Worm (Caenorhabditis elegans) whole organism, young adult: ENCODE data around the gene pqn-83.

Experiments
- B0019.2 ChIP-seq: fragments of 200-800 bp; sonication (Bioruptor generic); conservative IDR thresholded peaks from 2 replicates; pipeline ENCODE4 v1.3.6; 2022; ENCODE audit warnings: missing genetic modification reagents, missing genetic modification characterization, missing compliant biosample characterization
- F23B12.7 ChIP-seq: sonication (generic microtip); optimal IDR thresholded peaks from 2 replicates; lab custom pipeline; 2017; ENCODE audit warnings: missing genetic modification characterization, mild to moderate bottlenecking, missing compliant biosample characterization, antibody characterized with exemption, moderate library complexity; ENCODE audit not compliant: insufficient read depth
- F33H1.4 ChIP-seq: fragments of 200-800 bp; sonication (Bioruptor generic); IDR thresholded peaks from 2 replicates; pipeline ENCODE4 v1.3.6; 2022; ENCODE audit warnings: missing genetic modification reagents, missing genetic modification characterization, missing compliant biosample characterization
- F52B5.7 ChIP-seq: sonication (generic microtip); optimal IDR thresholded peaks from 2 replicates; lab custom pipeline; 2016; ENCODE audit warnings: mild to moderate bottlenecking, missing genetic modification characterization, missing compliant biosample characterization
- K12H6.12 ChIP-seq: fragments of 200-800 bp; sonication (Bioruptor generic); optimal IDR thresholded peaks from 2 replicates; lab custom pipeline; 2018; ENCODE audit warnings: mild to moderate bottlenecking, missing genetic modification characterization, missing compliant biosample characterization
- Y53G8AR.9 ChIP-seq: fragments of 200-800 bp; sonication (Bioruptor generic); conservative IDR thresholded peaks from 2 replicates; pipeline ENCODE4 v1.3.6; 2022; ENCODE audit warnings: missing genetic modification reagents, missing genetic modification characterization, missing compliant biosample characterization
- ZK185.1 ChIP-seq: sonication (generic microtip); optimal IDR thresholded peaks from 2 replicates; lab custom pipeline; 2016; ENCODE audit warnings: mild to moderate bottlenecking, missing genetic modification characterization, missing compliant biosample characterization; ENCODE audit not compliant: poor library complexity, severe bottlenecking
- attf-3 ChIP-seq: fragments of 200-800 bp; sonication (Bioruptor generic); conservative IDR thresholded peaks from 2 replicates; pipeline ENCODE4 v1.3.6; 2022; ENCODE audit warnings: missing genetic modification reagents, missing genetic modification characterization, missing compliant biosample characterization
- bed-2 ChIP-seq: fragments of 200-800 bp; sonication (Bioruptor generic); IDR thresholded peaks from 2 replicates; pipeline ENCODE4 v1.3.6; 2022; ENCODE audit warnings: missing genetic modification reagents, missing genetic modification characterization, missing compliant biosample characterization
- ccch-3 ChIP-seq: fragments of 200-800 bp; sonication (Bioruptor generic); optimal IDR thresholded peaks from 2 replicates; lab custom pipeline; 2018; ENCODE audit warnings: mild to moderate bottlenecking, missing genetic modification characterization, missing compliant biosample characterization
- cebp-1 ChIP-seq, 2 experiments: fragments of 200-800 bp in 1 of 2; sonication (Bioruptor generic) in 1 of 2; sonication (generic microtip) in 1 of 2; IDR thresholded peaks in 1 of 2; optimal IDR thresholded peaks in 1 of 2; 2 replicates each; pipeline versions ENCODE4 v1.3.6 to Lab custom; 2017 to 2022; ENCODE audit warnings: missing compliant biosample characterization in 2 of 2, missing genetic modification characterization in 2 of 2, mild to moderate bottlenecking in 1 of 2, missing genetic modification reagents in 1 of 2, moderate library complexity in 1 of 2
- ceh-100 ChIP-seq: fragments of 200-800 bp; sonication (Bioruptor generic); IDR thresholded peaks from 2 replicates; pipeline ENCODE4 v1.3.6; 2022; ENCODE audit warnings: missing genetic modification reagents, missing genetic modification characterization, missing compliant biosample characterization
- ceh-27 ChIP-seq: fragments of 200-800 bp; sonication (Bioruptor generic); optimal IDR thresholded peaks from 2 replicates; lab custom pipeline; 2018; ENCODE audit warnings: mild to moderate bottlenecking, missing genetic modification characterization, moderate library complexity, missing compliant biosample characterization
- ceh-58 ChIP-seq: fragments of 200-800 bp; sonication (Bioruptor generic); IDR thresholded peaks from 2 replicates; pipeline ENCODE4 v1.3.6; 2022; ENCODE audit warnings: missing genetic modification characterization, missing compliant biosample characterization
- ceh-79 ChIP-seq: sonication (generic microtip); optimal IDR thresholded peaks from 2 replicates; lab custom pipeline; 2017; ENCODE audit warnings: mild to moderate bottlenecking, missing genetic modification characterization, missing compliant biosample characterization
- chd-7 ChIP-seq: sonication (generic microtip); optimal IDR thresholded peaks from 2 replicates; lab custom pipeline; 2016; ENCODE audit warnings: mild to moderate bottlenecking, missing genetic modification characterization, moderate library complexity, missing compliant biosample characterization
- egl-18 ChIP-seq: fragments of 200-800 bp; sonication (Bioruptor generic); IDR thresholded peaks from 2 replicates; pipeline ENCODE4 v1.3.6; 2022; ENCODE audit warnings: missing genetic modification reagents, missing genetic modification characterization, missing compliant biosample characterization
- egl-44 ChIP-seq: fragments of 200-800 bp; sonication (Bioruptor generic); IDR thresholded peaks from 2 replicates; pipeline ENCODE4 v1.3.6; 2022; ENCODE audit warnings: missing genetic modification reagents, missing genetic modification characterization, missing compliant biosample characterization
- ekl-4 ChIP-seq: fragments of 200-800 bp; sonication (Bioruptor generic); IDR thresholded peaks from 2 replicates; pipeline ENCODE4 v1.3.6; 2022; ENCODE audit warnings: missing genetic modification reagents, missing genetic modification characterization, missing compliant biosample characterization
- fkh-3 ChIP-seq: sonication (generic microtip); optimal IDR thresholded peaks from 2 replicates; lab custom pipeline; 2016; ENCODE audit warnings: mild to moderate bottlenecking, missing genetic modification characterization, missing compliant biosample characterization
- him-1 ChIP-seq: sonication (generic microtip); optimal IDR thresholded peaks from 2 replicates; lab custom pipeline; 2016; ENCODE audit warnings: missing genotype, missing genetic modification reagents, missing genetic modification characterization, missing compliant biosample characterization
- hmg-1.2 ChIP-seq: fragments of 200-800 bp; sonication (Bioruptor generic); IDR thresholded peaks from 2 replicates; pipeline ENCODE4 v1.3.6; 2022; ENCODE audit warnings: missing genetic modification reagents, missing genetic modification characterization, missing compliant biosample characterization
- hmg-20 ChIP-seq: fragments of 200-800 bp; sonication (Bioruptor generic); IDR thresholded peaks from 2 replicates; pipeline ENCODE4 v1.3.6; 2022; ENCODE audit warnings: missing genetic modification reagents, missing genetic modification characterization, missing compliant biosample characterization
- lin-35 ChIP-seq, 3 experiments: fragments of 150-350 bp in 2 of 3; sonication (generic microtip) in 1 of 3; optimal IDR thresholded peaks; 2 replicates each; lab custom pipeline; 2014 to 2018; ENCODE audit warnings: missing biosample characterization in 3 of 3, missing genetic modification characterization in 3 of 3, missing genetic modification reagents in 3 of 3
- lir-1 ChIP-seq: fragments of 200-800 bp; sonication (Bioruptor generic); conservative IDR thresholded peaks from 2 replicates; pipeline ENCODE4 v1.3.6; 2022; ENCODE audit warnings: missing genetic modification reagents, missing genetic modification characterization, missing compliant biosample characterization
- madf-10 ChIP-seq: sonication (generic microtip); optimal IDR thresholded peaks from 2 replicates; lab custom pipeline; 2016; ENCODE audit warnings: mild to moderate bottlenecking, missing genetic modification characterization, missing compliant biosample characterization
- madf-3 ChIP-seq: fragments of 200-800 bp; sonication (Bioruptor generic); IDR thresholded peaks from 2 replicates; pipeline ENCODE4 v1.3.6; 2022; ENCODE audit warnings: missing genetic modification reagents, missing genetic modification characterization, missing compliant biosample characterization
- madf-8 ChIP-seq: fragments of 200-800 bp; sonication (Bioruptor generic); conservative IDR thresholded peaks from 2 replicates; pipeline ENCODE4 v1.3.6; 2022; ENCODE audit warnings: missing genetic modification reagents, missing genetic modification characterization, missing compliant biosample characterization
- mel-28 ChIP-seq: sonication (generic microtip); optimal IDR thresholded peaks from 2 replicates; lab custom pipeline; 2016; ENCODE audit warnings: borderline replicate concordance, mild to moderate bottlenecking, missing genetic modification characterization, missing compliant biosample characterization
- nhr-27 ChIP-seq: fragments of 200-800 bp; sonication (Bioruptor generic); optimal IDR thresholded peaks from 2 replicates; lab custom pipeline; 2018; ENCODE audit warnings: mild to moderate bottlenecking, missing genetic modification characterization, moderate library complexity, missing compliant biosample characterization
- pbrm-1 ChIP-seq: fragments of 200-800 bp; sonication (Bioruptor generic); IDR thresholded peaks from 2 replicates; pipeline ENCODE4 v1.3.6; 2022; ENCODE audit warnings: missing genetic modification reagents, missing genetic modification characterization, missing compliant biosample characterization
- pha-4 ChIP-seq: fragments of 150-350 bp; sonication (generic microtip); optimal IDR thresholded peaks from 2 replicates; lab custom pipeline; 2014; ENCODE audit warnings: missing biosample characterization, missing genetic modification reagents, missing genetic modification characterization
- sea-2 ChIP-seq: fragments of 200-800 bp; sonication (Bioruptor generic); IDR thresholded peaks from 2 replicates; pipeline ENCODE4 v1.3.6; 2022; ENCODE audit warnings: missing genetic modification characterization, missing compliant biosample characterization
- tbp1 ChIP-seq: fragments of 200-800 bp; sonication (Bioruptor generic); optimal IDR thresholded peaks from 2 replicates; lab custom pipeline; 2018; ENCODE audit warnings: mild to moderate bottlenecking, missing genetic modification characterization, missing compliant biosample characterization
- zfh-2 ChIP-seq: fragments of 200-800 bp; sonication (Bioruptor generic); conservative IDR thresholded peaks from 2 replicates; pipeline ENCODE4 v1.3.6; 2022; ENCODE audit warnings: missing genetic modification reagents, missing genetic modification characterization, missing compliant biosample characterization
- ztf-18 ChIP-seq: sonication (generic microtip); optimal IDR thresholded peaks from 2 replicates; lab custom pipeline; 2016; ENCODE audit warnings: missing genotype, mild to moderate bottlenecking, missing genetic modification characterization, missing compliant biosample characterization
- ztf-26 ChIP-seq: sonication (generic microtip); optimal IDR thresholded peaks from 2 replicates; lab custom pipeline; 2017; ENCODE audit warnings: missing genetic modification characterization, missing compliant biosample characterization
- ztf-6 ChIP-seq: fragments of 200-800 bp; sonication (Bioruptor generic); IDR thresholded peaks from 2 replicates; pipeline ENCODE4 v1.3.6; 2022; ENCODE audit warnings: missing genetic modification reagents, missing genetic modification characterization, missing compliant biosample characterization

The pqn-83 gene

ce11 chrIII:13123440-13123839 is 24.2 kb upstream of the pqn-83 start:
- TF ChIP-seq zfh-2 (GFP tag; lab: Robert Waterston, UW) (0 out of 2 replicates have a peak, but pooled peaks have one; percentile 37), ztf-6 (GFP tag; lab: Robert Waterston, UW) (no peak)

DNA sequence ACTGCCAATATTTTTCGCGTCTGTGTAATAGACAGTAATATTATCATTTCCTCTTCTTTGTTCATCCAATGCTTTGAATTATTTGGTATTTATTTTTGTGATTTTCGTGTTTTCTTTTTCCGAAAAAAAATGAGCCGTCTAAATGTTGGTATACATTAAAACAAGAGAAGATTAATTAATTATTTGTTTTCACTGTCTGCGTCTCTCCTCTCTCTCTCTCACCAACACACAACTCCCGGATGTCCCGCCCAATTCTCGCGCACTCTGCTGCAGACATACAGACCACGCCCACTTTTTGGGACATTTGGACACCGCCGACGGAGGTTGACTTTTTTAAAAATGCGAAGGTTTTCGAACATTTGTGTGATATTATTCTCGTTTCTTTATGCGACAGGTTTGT is 20.3 kb upstream of the pqn-83 start, which contains the start of gene zig-8:
Gene zig-8, plus strand, starts transcription at position 301 of the 400 bp plus-strand sequence.
- TF ChIP-seq lin-35 (GFP tag; optimal IDR thresholded peaks at IDR 0.05; lab: Kevin White, UChicago) = peak in 1 of 3 experiments; percentile 7
- TF ChIP-seq ceh-79 = no peak
- TF ChIP-seq chd-7 = no peak

ce11 chrIII:13118460-13118859 is 19.2 kb upstream of the pqn-83 start:
- TF ChIP-seq ekl-4 = no peak
- TF ChIP-seq pbrm-1 (GFP tag; lab: Robert Waterston, UW) = no peak
- no peak for TF ChIP-seq sea-2 (GFP tag; lab: Robert Waterston, UW)
- TF ChIP-seq ceh-58 (GFP tag; lab: Robert Waterston, UW) = no peak
- TF ChIP-seq madf-8 (GFP tag; lab: Robert Waterston, UW) = no peak
- TF ChIP-seq ztf-18 = no peak
- TF ChIP-seq cebp-1 (GFP tag; IDR thresholded peaks at IDR 0.05; lab: Robert Waterston, UW) = no peak
- no peak for TF ChIP-seq cebp-1 (tag; optimal IDR thresholded peaks at IDR 0.05; lab: Kevin White, UChicago)
- no peak for TF ChIP-seq hmg-20
- TF ChIP-seq madf-3 (GFP tag; lab: Robert Waterston, UW) = no peak
- no peak for TF ChIP-seq bed-2 (GFP tag; lab: Robert Waterston, UW)
- no peak for TF ChIP-seq hmg-1.2 (GFP tag; lab: Robert Waterston, UW)
- no peak for TF ChIP-seq egl-18 (GFP tag; lab: Robert Waterston, UW)
- TF ChIP-seq nhr-27 (tag; lab: Kevin White, UChicago) = no peak
- TF ChIP-seq ZK185.1 (tag; lab: Kevin White, UChicago) = no peak
- TF ChIP-seq F52B5.7 (tag; lab: Kevin White, UChicago) = no peak
- TF ChIP-seq madf-10 (tag; lab: Kevin White, UChicago) = no peak
- TF ChIP-seq Y53G8AR.9 = no peak
- TF ChIP-seq mel-28 (tag; lab: Kevin White, UChicago) = no peak
- no peak for TF ChIP-seq ztf-26 (tag; lab: Kevin White, UChicago)

DNA sequence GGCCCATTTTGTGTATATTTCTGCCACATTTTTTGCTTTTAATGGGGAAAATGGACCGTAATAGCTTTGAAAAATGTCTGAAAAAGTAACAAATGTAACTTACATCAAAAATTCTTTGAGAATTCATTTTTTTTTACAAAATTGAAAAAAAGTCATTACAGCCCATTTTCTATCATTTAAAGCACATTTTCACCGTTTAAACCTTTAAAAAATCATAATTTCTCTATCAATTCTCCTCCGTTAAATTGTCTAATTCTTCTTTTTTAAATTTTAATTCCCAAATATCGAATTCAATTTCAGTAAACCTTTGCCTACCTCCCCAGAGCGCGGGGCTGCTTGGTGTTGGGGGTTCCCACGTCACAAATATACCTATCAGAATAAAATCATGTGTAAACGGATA is 8.0 kb upstream of the pqn-83 start, which contains the start of gene dhhc-8:
Gene dhhc-8, plus strand, starts transcription at position 301 of the 400 bp plus-strand sequence.
- TF ChIP-seq pha-4 (tag; lab: Kevin White, UChicago) (no peak), B0019.2 (no peak), egl-44 (GFP tag; lab: Robert Waterston, UW) (no peak), lir-1 (GFP tag; lab: Robert Waterston, UW) (no peak), F23B12.7 (tag; lab: Kevin White, UChicago) (no peak), ccch-3 (no peak), F33H1.4 (no peak), ceh-100 (no peak), attf-3 (GFP tag; lab: Robert Waterston, UW) (no peak), fkh-3 (tag; lab: Kevin White, UChicago) (no peak), chd-7 (no peak), K12H6.12 (tag; lab: Kevin White, UChicago) (no peak), ceh-27 (no peak), tbp1 (GFP tag; lab: Kevin White, UChicago) (no peak), him-1 (tag; lab: Kevin White, UChicago) (no peak)
